Fruit fly (Drosophila melanogaster): ENCODE data around the gene Mhc.

DNA sequence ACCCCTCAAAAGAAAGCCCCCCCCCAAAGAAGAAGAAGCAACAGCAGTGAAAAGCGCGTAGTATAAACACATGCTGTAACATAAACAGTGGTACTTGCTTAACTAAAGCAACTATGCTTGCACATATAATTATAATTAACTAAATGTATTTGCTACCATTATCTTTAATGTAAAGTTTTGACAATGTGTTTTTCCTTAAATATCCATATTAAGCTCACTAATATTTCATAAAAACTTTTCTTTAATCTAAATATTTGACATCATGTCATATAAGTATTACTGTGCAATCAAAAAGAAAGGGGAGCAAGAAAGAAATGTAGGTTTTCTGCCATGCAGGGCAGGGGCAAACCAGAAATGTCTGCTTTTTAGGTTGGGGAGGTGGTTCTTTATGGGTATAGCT is 49.6 kb upstream of the Mhc start:
- no peak for TF ChIP-seq CTCF (optimal IDR thresholded peaks at IDR 0.05)
- TF ChIP-seq CG8478 (optimal IDR thresholded peaks at IDR 0.05) = no peak

All from S2 (cell line).